Fruit fly (Drosophila melanogaster) whole organism, embryonic: Measurements from ENCODE around the gene Gk1.

Experiments
- Ada2b ChIP-seq: fragments of 200-800 bp; sonication (Bioruptor generic); IDR thresholded peaks from 2 replicates; pipeline ENCODE4 v1.3.6; 2022; ENCODE audit warnings: missing biosample characterization, missing genetic modification characterization
- Bdp1 ChIP-seq: fragments of 200-800 bp; sonication (Bioruptor generic); optimal IDR thresholded peaks from 3 replicates; lab custom pipeline; 2016; ENCODE audit warnings: missing biosample characterization, missing genetic modification characterization
- CG10366 ChIP-seq: fragments of 200-800 bp; sonication (Bioruptor generic); IDR thresholded peaks from 2 replicates; pipeline ENCODE4 v1.3.6; 2022; ENCODE audit warnings: missing biosample characterization, missing genetic modification characterization
- CG10654 ChIP-seq: fragments of 200-800 bp; sonication (Bioruptor generic); optimal IDR thresholded peaks from 2 replicates; lab custom pipeline; 2016; ENCODE audit warnings: missing biosample characterization, missing genetic modification characterization
- CG10959 ChIP-seq: fragments of 200-800 bp; sonication (Bioruptor generic); IDR thresholded peaks from 2 replicates; pipeline ENCODE4 v1.3.6; 2022; ENCODE audit warnings: missing biosample characterization, missing genetic modification characterization
- CG12219 ChIP-seq: fragments of 200-800 bp; sonication (Bioruptor generic); optimal IDR thresholded peaks from 3 replicates; lab custom pipeline; 2018; ENCODE audit warnings: missing biosample characterization, mild to moderate bottlenecking, missing genetic modification characterization
- CG13624 ChIP-seq: fragments of 200-800 bp; sonication (Bioruptor generic); optimal IDR thresholded peaks from 2 replicates; lab custom pipeline; 2016; ENCODE audit warnings: missing biosample characterization, missing genetic modification characterization
- CG14667 ChIP-seq: fragments of 200-800 bp; sonication (Bioruptor generic); IDR thresholded peaks from 2 replicates; pipeline ENCODE4 v1.3.6; 2022; ENCODE audit warnings: missing biosample characterization, missing genetic modification characterization
- CG15011 ChIP-seq: fragments of 200-800 bp; sonication (Bioruptor generic); optimal IDR thresholded peaks from 3 replicates; lab custom pipeline; 2018; ENCODE audit warnings: missing biosample characterization, mild to moderate bottlenecking, missing genetic modification characterization
- CG1529 ChIP-seq: fragments of 200-800 bp; sonication (Bioruptor generic); optimal IDR thresholded peaks from 3 replicates; lab custom pipeline; 2018; ENCODE audit warnings: missing biosample characterization, missing genetic modification characterization
- CG1647 ChIP-seq: fragments of 200-800 bp; sonication (Bioruptor generic); optimal IDR thresholded peaks from 3 replicates; lab custom pipeline; 2016; ENCODE audit warnings: missing biosample characterization, missing genetic modification characterization
- CG17328 ChIP-seq: fragments of 200-800 bp; sonication (Bioruptor generic); IDR thresholded peaks from 2 replicates; pipeline ENCODE4 v1.3.6; 2022; ENCODE audit warnings: missing biosample characterization, missing genetic modification characterization
- CG17361 ChIP-seq: fragments of 200-800 bp; sonication (Bioruptor generic); IDR thresholded peaks from 3 replicates; pipeline ENCODE4 v1.3.6; 2022; ENCODE audit warnings: missing biosample characterization, missing genetic modification characterization
- CG2120 ChIP-seq: fragments of 200-800 bp; sonication (Bioruptor generic); optimal IDR thresholded peaks from 3 replicates; lab custom pipeline; 2016; ENCODE audit warnings: missing biosample characterization, missing genetic modification characterization
- CG31224 ChIP-seq: fragments of 200-800 bp; sonication (Bioruptor generic); IDR thresholded peaks from 2 replicates; pipeline ENCODE4 v1.3.6; 2022; ENCODE audit warnings: missing biosample characterization, missing genetic modification characterization
- CG32772 ChIP-seq: fragments of 200-800 bp; sonication (Bioruptor generic); IDR thresholded peaks from 2 replicates; pipeline ENCODE4 v1.3.6; 2022; ENCODE audit warnings: missing biosample characterization, missing genetic modification characterization
- CG3847 ChIP-seq: fragments of 200-800 bp; sonication (Bioruptor generic); IDR thresholded peaks from 2 replicates; pipeline ENCODE4 v1.3.6; 2022; ENCODE audit warnings: missing biosample characterization, missing genetic modification characterization
- CG4617 ChIP-seq: fragments of 200-800 bp; sonication (Bioruptor generic); optimal IDR thresholded peaks from 3 replicates; lab custom pipeline; 2016; ENCODE audit warnings: missing biosample characterization, missing genetic modification characterization, borderline replicate concordance
- CG9437 ChIP-seq: fragments of 200-800 bp; sonication (Bioruptor generic); optimal IDR thresholded peaks from 2 replicates; lab custom pipeline; 2018; ENCODE audit warnings: missing biosample characterization, mild to moderate bottlenecking, missing genetic modification characterization
- CG9727 ChIP-seq: fragments of 200-800 bp; sonication (Bioruptor generic); optimal IDR thresholded peaks from 3 replicates; lab custom pipeline; 2017; ENCODE audit warnings: missing biosample characterization, mild to moderate bottlenecking, missing genetic modification characterization
- Dp ChIP-seq: fragments of 200-800 bp; sonication (Bioruptor generic); optimal IDR thresholded peaks from 2 replicates; lab custom pipeline; 2018; ENCODE audit warnings: missing biosample characterization, mild to moderate bottlenecking, missing genetic modification characterization, moderate library complexity
- GATAe ChIP-seq: fragments of 200-800 bp; sonication (Bioruptor generic); conservative IDR thresholded peaks from 2 replicates; pipeline ENCODE4 v1.3.6; 2022; ENCODE audit warnings: missing biosample characterization, missing genetic modification characterization
- Gug ChIP-seq: fragments of 200-800 bp; sonication (Bioruptor generic); IDR thresholded peaks from 4 replicates; pipeline ENCODE4 v1.3.6; 2022; ENCODE audit warnings: missing biosample characterization, missing genetic modification characterization
- HLH4C ChIP-seq: fragments of 200-800 bp; sonication (Bioruptor generic); IDR thresholded peaks from 3 replicates; pipeline ENCODE4 v1.3.6; 2022; ENCODE audit warnings: missing biosample characterization, missing genetic modification characterization; ENCODE audit not compliant: partially characterized antibody
- HmgD ChIP-seq: fragments of 200-800 bp; sonication (Bioruptor generic); optimal IDR thresholded peaks from 3 replicates; lab custom pipeline; 2016; ENCODE audit warnings: missing biosample characterization, missing genetic modification characterization
- Hr39 ChIP-seq: fragments of >200 bp; optimal IDR thresholded peaks from 2 replicates; lab custom pipeline; 2017
- Lim3 ChIP-seq: fragments of 200-800 bp; sonication (Bioruptor generic); IDR thresholded peaks from 2 replicates; pipeline ENCODE4 v1.3.6; 2022; ENCODE audit warnings: missing biosample characterization, missing genetic modification characterization
- NC2α ChIP-seq: fragments of 200-800 bp; sonication (Bioruptor generic); optimal IDR thresholded peaks from 2 replicates; lab custom pipeline; 2016; ENCODE audit warnings: missing biosample characterization, missing genetic modification characterization
- Ravus ChIP-seq: fragments of 200-800 bp; sonication (Bioruptor generic); IDR thresholded peaks from 2 replicates; pipeline ENCODE4 v1.3.6; 2022; ENCODE audit warnings: missing biosample characterization, missing genetic modification characterization
- Tbp ChIP-seq: fragments of >200 bp; optimal IDR thresholded peaks from 2 replicates; lab custom pipeline; 2018; ENCODE audit warnings: missing biosample characterization, missing genetic modification characterization
- Trl ChIP-seq, 3 experiments: fragments of >200 bp in 2 of 3; fragments of 200-800 bp in 1 of 3; sonication (Bioruptor generic) in 1 of 3; optimal IDR thresholded peaks; 2 replicates in 1 of 3; 3 replicates in 2 of 3; lab custom pipeline; 2016 to 2017; ENCODE audit warnings: missing biosample characterization in 1 of 3, missing genetic modification characterization in 1 of 3
- br ChIP-seq: fragments of >200 bp; optimal IDR thresholded peaks from 2 replicates; lab custom pipeline; 2017
- bsh ChIP-seq, 2 experiments: fragments of 200-800 bp; sonication (Bioruptor generic); optimal IDR thresholded peaks; 2 replicates each; lab custom pipeline; 2017 to 2018; ENCODE audit warnings: mild to moderate bottlenecking in 2 of 2, missing biosample characterization in 2 of 2, missing genetic modification characterization in 2 of 2, moderate library complexity in 1 of 2
- crc ChIP-seq: fragments of 200-800 bp; sonication (Bioruptor generic); optimal IDR thresholded peaks from 2 replicates; lab custom pipeline; 2016; ENCODE audit warnings: missing biosample characterization, missing genetic modification characterization
- danr ChIP-seq: fragments of 200-800 bp; sonication (Bioruptor generic); IDR thresholded peaks from 2 replicates; pipeline ENCODE4 v1.3.6; 2022; ENCODE audit warnings: missing biosample characterization, missing genetic modification characterization
- dati ChIP-seq: fragments of 200-800 bp; sonication (Bioruptor generic); IDR thresholded peaks from 2 replicates; pipeline ENCODE4 v1.3.6; 2022; ENCODE audit warnings: missing biosample characterization, missing genetic modification characterization
- dysf ChIP-seq: fragments of 200-800 bp; sonication (Bioruptor generic); IDR thresholded peaks from 3 replicates; pipeline ENCODE4 v1.3.6; 2022; ENCODE audit warnings: missing biosample characterization, missing genetic modification characterization
- exex ChIP-seq: fragments of 200-800 bp; sonication (Bioruptor generic); optimal IDR thresholded peaks from 4 replicates; lab custom pipeline; 2018; ENCODE audit warnings: missing biosample characterization, mild to moderate bottlenecking, missing genetic modification characterization, moderate library complexity
- fru ChIP-seq: fragments of >200 bp; optimal IDR thresholded peaks from 2 replicates; lab custom pipeline; 2017
- gce ChIP-seq: fragments of 200-800 bp; sonication (Bioruptor generic); IDR thresholded peaks from 3 replicates; pipeline ENCODE4 v1.3.6; 2022; ENCODE audit warnings: missing biosample characterization, missing genetic modification characterization
- klu ChIP-seq: fragments of 200-800 bp; sonication (Bioruptor generic); IDR thresholded peaks from 2 replicates; pipeline ENCODE4 v1.3.6; 2022; ENCODE audit warnings: missing biosample characterization, missing genetic modification characterization
- odd ChIP-seq: fragments of 200-800 bp; sonication (Bioruptor generic); optimal IDR thresholded peaks from 2 replicates; lab custom pipeline; 2017; ENCODE audit warnings: missing biosample characterization, mild to moderate bottlenecking, missing genetic modification characterization
- repo ChIP-seq: fragments of 200-800 bp; sonication (Bioruptor generic); optimal IDR thresholded peaks from 2 replicates; lab custom pipeline; 2016; ENCODE audit warnings: missing biosample characterization, missing genetic modification characterization
- row ChIP-seq: fragments of 200-800 bp; sonication (Bioruptor generic); IDR thresholded peaks from 3 replicates; pipeline ENCODE4 v1.3.6; 2022; ENCODE audit warnings: missing biosample characterization, missing genetic modification characterization
- sd ChIP-seq: fragments of 200-800 bp; sonication (Bioruptor generic); optimal IDR thresholded peaks from 3 replicates; lab custom pipeline; 2018; ENCODE audit warnings: missing biosample characterization, mild to moderate bottlenecking, missing genetic modification characterization, moderate library complexity
- sens-2 ChIP-seq: fragments of 200-800 bp; sonication (Bioruptor generic); IDR thresholded peaks from 2 replicates; pipeline ENCODE4 v1.3.6; 2022; ENCODE audit warnings: missing biosample characterization, missing genetic modification characterization
- sima ChIP-seq: fragments of 200-800 bp; sonication (Bioruptor generic); optimal IDR thresholded peaks from 2 replicates; lab custom pipeline; 2016; ENCODE audit warnings: missing biosample characterization, missing genetic modification characterization
- sisA ChIP-seq: fragments of 200-800 bp; sonication (Bioruptor generic); IDR thresholded peaks from 2 replicates; pipeline ENCODE4 v1.3.6; 2022; ENCODE audit warnings: missing biosample characterization, missing genetic modification characterization
- sqz ChIP-seq: fragments of 200-800 bp; sonication (Bioruptor generic); optimal IDR thresholded peaks from 3 replicates; lab custom pipeline; 2018; ENCODE audit warnings: missing biosample characterization, mild to moderate bottlenecking, missing genetic modification characterization
- unpg ChIP-seq: fragments of 200-800 bp; sonication (Bioruptor generic); optimal IDR thresholded peaks from 3 replicates; lab custom pipeline; 2018; ENCODE audit warnings: missing biosample characterization, mild to moderate bottlenecking, missing genetic modification characterization, moderate library complexity
- vfl ChIP-seq: fragments of 200-800 bp; sonication (Bioruptor generic); optimal IDR thresholded peaks from 2 replicates; lab custom pipeline; 2016; ENCODE audit warnings: missing biosample characterization, missing genetic modification characterization
- wor ChIP-seq: fragments of 200-800 bp; sonication (Bioruptor generic); IDR thresholded peaks from 2 replicates; pipeline ENCODE4 v1.3.6; 2022; ENCODE audit warnings: missing biosample characterization, missing genetic modification characterization
- zen2 ChIP-seq: fragments of 200-800 bp; sonication (Bioruptor generic); IDR thresholded peaks from 3 replicates; pipeline ENCODE4 v1.3.6; 2022; ENCODE audit warnings: missing biosample characterization, missing genetic modification characterization; ENCODE audit not compliant: partially characterized antibody

Gk1 gene

dm6 chr3L:184251-184650 lies 21.4 kb downstream of the Gk1 start, which contains the start of the genes CG34140, Mkp and Mtch:
CG34140 (minus strand) TSS chr3L:184424.
Mkp (minus strand) TSS chr3L:184540.
Mtch (plus strand) TSS chr3L:184626.
- no peak for TF ChIP-seq CG1529
- TF ChIP-seq Ravus (GFP tag; lab: Robert Waterston, UW): peak; percentile 25; the same call in 1 of the 2 replicates
- peak; percentile 69 for TF ChIP-seq sima
- TF ChIP-seq sd: no peak
- peak; percentile 88; the same call in 2 of the 3 replicates for TF ChIP-seq zen2 (GFP tag; lab: Robert Waterston, UW)
- peak; percentile 61; the same call in 1 of the 2 replicates for TF ChIP-seq CG10959 (GFP tag; lab: Robert Waterston, UW)
- no peak for TF ChIP-seq CG13624
- TF ChIP-seq exex (tag; lab: Kevin White, UChicago): no peak
- TF ChIP-seq HLH4C: peak; percentile 92
- no peak for TF ChIP-seq Lim3 (GFP tag; lab: Robert Waterston, UW)
- TF ChIP-seq CG1647 (GFP tag; lab: Kevin White, UChicago): peak; percentile 83
- peak; percentile 92 for TF ChIP-seq vfl (GFP tag; lab: Kevin White, UChicago)
- peak; percentile 57 for TF ChIP-seq wor
- TF ChIP-seq CG9437 (GFP tag; lab: Kevin White, UChicago): peak; percentile 63
- TF ChIP-seq CG4617 (GFP tag; lab: Kevin White, UChicago): peak; percentile 93
- TF ChIP-seq CG14667: peak; percentile 70
- peak; percentile 71 for TF ChIP-seq CG31224
- TF ChIP-seq bsh (GFP tag; optimal IDR thresholded peaks at IDR 0.05; lab: Kevin White, UChicago): peak in 1 of 2 experiments; percentile 83
- peak; percentile 85 for TF ChIP-seq Bdp1 (GFP tag; lab: Kevin White, UChicago)
- TF ChIP-seq CG15011 (GFP tag; lab: Kevin White, UChicago): no peak
- no peak for TF ChIP-seq sqz
- peak; percentile 84 for TF ChIP-seq crc (GFP tag; lab: Kevin White, UChicago)
- TF ChIP-seq br (lab: Kevin White, UChicago): no peak
- peak; percentile 88 for TF ChIP-seq CG3847 (GFP tag; lab: Robert Waterston, UW)
- TF ChIP-seq sens-2 (GFP tag; lab: Robert Waterston, UW): 0 out of 2 replicates have a peak, but pooled peaks have one; percentile 21
- TF ChIP-seq klu (GFP tag; lab: Robert Waterston, UW): peak; percentile 74
- no peak; the same call in 1 of the 3 replicates for TF ChIP-seq CG17361 (GFP tag; lab: Robert Waterston, UW)
- no peak for TF ChIP-seq CG12219 (GFP tag; lab: Kevin White, UChicago)
- TF ChIP-seq CG9727 (GFP tag; lab: Kevin White, UChicago): peak; percentile 83
- TF ChIP-seq Trl (optimal IDR thresholded peaks at IDR 0.05; lab: Kevin White, UChicago): no peak
- TF ChIP-seq Trl (GFP tag; optimal IDR thresholded peaks at IDR 0.05; lab: Kevin White, UChicago): peak; percentile 93
- peak; percentile 84 for TF ChIP-seq CG10654 (GFP tag; lab: Kevin White, UChicago)
- peak; percentile 84 for TF ChIP-seq CG10366 (GFP tag; lab: Robert Waterston, UW)
- TF ChIP-seq dati (GFP tag; lab: Robert Waterston, UW): no peak
- no peak for TF ChIP-seq odd (GFP tag; lab: Kevin White, UChicago)
- no peak for TF ChIP-seq fru (lab: Kevin White, UChicago)
- TF ChIP-seq row (GFP tag; lab: Robert Waterston, UW): peak; percentile 94
- TF ChIP-seq gce (GFP tag; lab: Robert Waterston, UW): 0 out of 3 replicates have a peak, but pooled peaks have one; percentile 7
- TF ChIP-seq Hr39: no peak
- TF ChIP-seq Dp (GFP tag; lab: Kevin White, UChicago): peak; percentile 36
- TF ChIP-seq HmgD (GFP tag; lab: Kevin White, UChicago): peak; percentile 39
- peak; percentile 79 for TF ChIP-seq CG32772 (GFP tag; lab: Robert Waterston, UW)
- TF ChIP-seq dysf (GFP tag; lab: Robert Waterston, UW): peak; percentile 76
- peak; percentile 95 for TF ChIP-seq CG2120 (GFP tag; lab: Kevin White, UChicago)
- peak; percentile 83 for TF ChIP-seq Gug (GFP tag; lab: Robert Waterston, UW)
- peak; percentile 82 for TF ChIP-seq repo
- peak; percentile 65 for TF ChIP-seq NC2α (GFP tag; lab: Kevin White, UChicago)
- no peak for TF ChIP-seq GATAe (GFP tag; lab: Robert Waterston, UW)
- no peak for TF ChIP-seq unpg (GFP tag; lab: Kevin White, UChicago)
- no peak for TF ChIP-seq Tbp (GFP tag; lab: Kevin White, UChicago)
- peak; percentile 86 for TF ChIP-seq sisA
- TF ChIP-seq danr: peak; percentile 76
- peak; percentile 71 for TF ChIP-seq CG17328 (GFP tag; lab: Robert Waterston, UW)
- peak; percentile 73 for TF ChIP-seq Ada2b (GFP tag; lab: Robert Waterston, UW)
